Fruit fly (Drosophila melanogaster) whole organism, embryonic: ENCODE measurements around the gene TBC1d7.

ENCODE experiments used
- B-H2 ChIP-seq: fragments of 200-800 bp; sonication (Bioruptor generic); optimal IDR thresholded peaks from 2 replicates; lab custom pipeline; 2018; ENCODE audit warnings: missing biosample characterization, mild to moderate bottlenecking, missing genetic modification characterization
- CG10274 ChIP-seq: fragments of 200-800 bp; sonication (Bioruptor generic); optimal IDR thresholded peaks from 3 replicates; lab custom pipeline; 2017; ENCODE audit warnings: missing biosample characterization, mild to moderate bottlenecking, missing genetic modification characterization
- CG10654 ChIP-seq: fragments of 200-800 bp; sonication (Bioruptor generic); optimal IDR thresholded peaks from 2 replicates; lab custom pipeline; 2016; ENCODE audit warnings: missing biosample characterization, missing genetic modification characterization
- CG11093 ChIP-seq: fragments of 200-800 bp; sonication (Bioruptor generic); IDR thresholded peaks from 3 replicates; pipeline ENCODE4 v1.3.6; 2022; ENCODE audit warnings: missing biosample characterization, missing genetic modification characterization
- CG12219 ChIP-seq: fragments of 200-800 bp; sonication (Bioruptor generic); optimal IDR thresholded peaks from 3 replicates; lab custom pipeline; 2018; ENCODE audit warnings: missing biosample characterization, mild to moderate bottlenecking, missing genetic modification characterization
- CG13775 ChIP-seq: fragments of 200-800 bp; sonication (Bioruptor generic); optimal IDR thresholded peaks from 3 replicates; lab custom pipeline; 2017; ENCODE audit warnings: missing biosample characterization, mild to moderate bottlenecking, missing genetic modification characterization
- CG14860 ChIP-seq: fragments of 200-800 bp; sonication (Bioruptor generic); IDR thresholded peaks from 3 replicates; pipeline ENCODE4 v1.3.6; 2022; ENCODE audit warnings: missing biosample characterization, missing genetic modification characterization; ENCODE audit not compliant: partially characterized antibody
- CG1602 ChIP-seq: fragments of 200-800 bp; sonication (Bioruptor generic); optimal IDR thresholded peaks from 3 replicates; lab custom pipeline; 2016; ENCODE audit warnings: missing biosample characterization, missing genetic modification characterization
- CG17328 ChIP-seq: fragments of 200-800 bp; sonication (Bioruptor generic); IDR thresholded peaks from 2 replicates; pipeline ENCODE4 v1.3.6; 2022; ENCODE audit warnings: missing biosample characterization, missing genetic modification characterization
- CG17359 ChIP-seq: fragments of 200-800 bp; sonication (Bioruptor generic); optimal IDR thresholded peaks from 3 replicates; lab custom pipeline; 2018; ENCODE audit warnings: missing biosample characterization, mild to moderate bottlenecking, missing genetic modification characterization, moderate library complexity
- CG17385 ChIP-seq: fragments of 200-800 bp; sonication (Bioruptor generic); optimal IDR thresholded peaks from 3 replicates; lab custom pipeline; 2018; ENCODE audit warnings: missing biosample characterization, mild to moderate bottlenecking, missing genetic modification characterization
- CG18619 ChIP-seq: fragments of 200-800 bp; sonication (Bioruptor generic); optimal IDR thresholded peaks from 3 replicates; lab custom pipeline; 2017; ENCODE audit warnings: missing biosample characterization, mild to moderate bottlenecking, missing genetic modification characterization
- CG2129 ChIP-seq: fragments of 200-800 bp; sonication (Bioruptor generic); IDR thresholded peaks from 2 replicates; pipeline ENCODE4 v1.3.6; 2022; ENCODE audit warnings: missing biosample characterization, missing genetic modification characterization; ENCODE audit not compliant: partially characterized antibody
- CG32772 ChIP-seq: fragments of 200-800 bp; sonication (Bioruptor generic); IDR thresholded peaks from 2 replicates; pipeline ENCODE4 v1.3.6; 2022; ENCODE audit warnings: missing biosample characterization, missing genetic modification characterization
- CG33557 ChIP-seq: fragments of 200-800 bp; sonication (Bioruptor generic); optimal IDR thresholded peaks from 2 replicates; lab custom pipeline; 2019; ENCODE audit warnings: missing biosample characterization, mild to moderate bottlenecking, missing genetic modification characterization, moderate library complexity
- CG4328 ChIP-seq: fragments of 200-800 bp; sonication (Bioruptor generic); optimal IDR thresholded peaks from 3 replicates; lab custom pipeline; 2017; ENCODE audit warnings: missing biosample characterization, missing genetic modification reagents, missing genetic modification characterization
- CG6272 ChIP-seq: fragments of 200-800 bp; sonication (Bioruptor generic); IDR thresholded peaks from 2 replicates; pipeline ENCODE4 v1.3.6; 2022; ENCODE audit warnings: missing biosample characterization, missing genetic modification characterization
- CG6683 ChIP-seq: fragments of 200-800 bp; sonication (Bioruptor generic); optimal IDR thresholded peaks from 2 replicates; lab custom pipeline; 2017; ENCODE audit warnings: missing biosample characterization, mild to moderate bottlenecking, missing genetic modification characterization, missing genetic modification reagents
- CG7271 ChIP-seq: fragments of 200-800 bp; sonication (Bioruptor generic); optimal IDR thresholded peaks from 2 replicates; lab custom pipeline; 2018; ENCODE audit warnings: missing biosample characterization, mild to moderate bottlenecking, missing genetic modification characterization, moderate library complexity
- CG9932 ChIP-seq: fragments of 200-800 bp; sonication (Bioruptor generic); IDR thresholded peaks from 2 replicates; pipeline ENCODE4 v1.3.6; 2022; ENCODE audit warnings: missing biosample characterization, missing genetic modification characterization
- CoRest ChIP-seq: fragments of 200-800 bp; sonication (Bioruptor generic); optimal IDR thresholded peaks from 3 replicates; lab custom pipeline; 2018; ENCODE audit warnings: missing biosample characterization, mild to moderate bottlenecking, missing genetic modification characterization, moderate library complexity
- CrebB ChIP-seq: fragments of 200-800 bp; sonication (Bioruptor generic); optimal IDR thresholded peaks from 3 replicates; lab custom pipeline; 2018; ENCODE audit warnings: missing biosample characterization, mild to moderate bottlenecking, missing genetic modification characterization
- ERR ChIP-seq: fragments of 200-800 bp; sonication (Bioruptor generic); optimal IDR thresholded peaks from 2 replicates; lab custom pipeline; 2016; ENCODE audit warnings: missing biosample characterization, missing genetic modification characterization
- H2.0 ChIP-seq: fragments of 200-800 bp; sonication (Bioruptor generic); IDR thresholded peaks from 2 replicates; pipeline ENCODE4 v1.3.6; 2022; ENCODE audit warnings: missing biosample characterization, missing genetic modification characterization
- Hmr ChIP-seq: fragments of 200-800 bp; sonication (Bioruptor generic); optimal IDR thresholded peaks from 3 replicates; lab custom pipeline; 2017; ENCODE audit warnings: mild to moderate bottlenecking, missing biosample characterization, missing genetic modification reagents, missing genetic modification characterization
- Kr ChIP-seq: fragments of 200-800 bp; sonication (Bioruptor generic); optimal IDR thresholded peaks from 2 replicates; lab custom pipeline; 2017; ENCODE audit warnings: missing biosample characterization, mild to moderate bottlenecking, missing genetic modification characterization
- Lim3 ChIP-seq: fragments of 200-800 bp; sonication (Bioruptor generic); IDR thresholded peaks from 2 replicates; pipeline ENCODE4 v1.3.6; 2022; ENCODE audit warnings: missing biosample characterization, missing genetic modification characterization
- Neu2 ChIP-seq: fragments of 200-800 bp; sonication (Bioruptor generic); optimal IDR thresholded peaks from 3 replicates; lab custom pipeline; 2016; ENCODE audit warnings: missing biosample characterization, missing genetic modification characterization, borderline replicate concordance
- Opbp ChIP-seq: fragments of 200-800 bp; sonication (Bioruptor generic); IDR thresholded peaks from 3 replicates; pipeline ENCODE4 v1.3.6; 2022; ENCODE audit warnings: missing biosample characterization, missing genetic modification characterization; ENCODE audit not compliant: partially characterized antibody
- PHDP ChIP-seq: fragments of 200-800 bp; sonication (Bioruptor generic); optimal IDR thresholded peaks from 3 replicates; lab custom pipeline; 2018; ENCODE audit warnings: missing biosample characterization, mild to moderate bottlenecking, missing genetic modification characterization, moderate library complexity
- Rx ChIP-seq: fragments of 200-800 bp; sonication (Bioruptor generic); IDR thresholded peaks from 2 replicates; pipeline ENCODE4 v1.3.6; 2022; ENCODE audit warnings: missing biosample characterization, missing genetic modification characterization
- bbx ChIP-seq: fragments of 200-800 bp; sonication (Bioruptor generic); IDR thresholded peaks from 2 replicates; pipeline ENCODE4 v1.3.6; 2022; ENCODE audit warnings: missing biosample characterization, missing genetic modification characterization; ENCODE audit not compliant: partially characterized antibody
- br ChIP-seq: fragments of >200 bp; optimal IDR thresholded peaks from 2 replicates; lab custom pipeline; 2017
- cad ChIP-seq: fragments of >200 bp; optimal IDR thresholded peaks from 2 replicates; lab custom pipeline; 2017; ENCODE audit warnings: missing biosample characterization, missing genetic modification characterization
- chn ChIP-seq: fragments of 200-800 bp; sonication (Bioruptor generic); optimal IDR thresholded peaks from 2 replicates; lab custom pipeline; 2016; ENCODE audit warnings: missing biosample characterization, missing genetic modification characterization
- gcm ChIP-seq: fragments of 200-800 bp; sonication (Bioruptor generic); optimal IDR thresholded peaks from 2 replicates; lab custom pipeline; 2019; ENCODE audit warnings: missing biosample characterization, mild to moderate bottlenecking, missing genetic modification characterization, moderate library complexity
- gsb ChIP-seq: fragments of 200-800 bp; sonication (Bioruptor generic); IDR thresholded peaks from 2 replicates; pipeline ENCODE4 v1.3.6; 2022; ENCODE audit warnings: missing biosample characterization, missing genetic modification characterization
- ham ChIP-seq: fragments of 200-800 bp; sonication (Bioruptor generic); IDR thresholded peaks from 2 replicates; pipeline ENCODE4 v1.3.6; 2022; ENCODE audit warnings: missing biosample characterization, missing genetic modification characterization
- hb ChIP-seq: fragments of 200-800 bp; sonication (Bioruptor generic); IDR thresholded peaks from 3 replicates; pipeline ENCODE4 v1.3.6; 2022; ENCODE audit warnings: missing biosample characterization, missing genetic modification characterization; ENCODE audit not compliant: partially characterized antibody
- hth ChIP-seq: fragments of >200 bp; optimal IDR thresholded peaks from 2 replicates; lab custom pipeline; 2017; ENCODE audit warnings: inconsistent platforms
- inv ChIP-seq: fragments of 200-800 bp; sonication (Bioruptor generic); IDR thresholded peaks from 2 replicates; pipeline ENCODE4 v1.3.6; 2022; ENCODE audit warnings: missing biosample characterization, missing genetic modification characterization; ENCODE audit not compliant: partially characterized antibody
- luna ChIP-seq: fragments of 200-800 bp; sonication (Bioruptor generic); optimal IDR thresholded peaks from 2 replicates; lab custom pipeline; 2016; ENCODE audit warnings: missing biosample characterization, missing genetic modification characterization
- org-1 ChIP-seq: fragments of 200-800 bp; sonication (Bioruptor generic); optimal IDR thresholded peaks from 2 replicates; lab custom pipeline; 2017; ENCODE audit warnings: missing biosample characterization, missing genetic modification characterization
- sens-2 ChIP-seq: fragments of 200-800 bp; sonication (Bioruptor generic); IDR thresholded peaks from 2 replicates; pipeline ENCODE4 v1.3.6; 2022; ENCODE audit warnings: missing biosample characterization, missing genetic modification characterization
- sima ChIP-seq: fragments of 200-800 bp; sonication (Bioruptor generic); optimal IDR thresholded peaks from 2 replicates; lab custom pipeline; 2016; ENCODE audit warnings: missing biosample characterization, missing genetic modification characterization
- sqz ChIP-seq: fragments of 200-800 bp; sonication (Bioruptor generic); optimal IDR thresholded peaks from 3 replicates; lab custom pipeline; 2018; ENCODE audit warnings: missing biosample characterization, mild to moderate bottlenecking, missing genetic modification characterization
- tgo ChIP-seq: fragments of 200-800 bp; sonication (Bioruptor generic); IDR thresholded peaks from 3 replicates; pipeline ENCODE4 v1.3.6; 2022; ENCODE audit warnings: missing biosample characterization, missing genetic modification characterization
- toy ChIP-seq: fragments of 200-800 bp; sonication (Bioruptor generic); IDR thresholded peaks from 2 replicates; pipeline ENCODE4 v1.3.6; 2022; ENCODE audit warnings: missing biosample characterization, missing genetic modification characterization
- ttk ChIP-seq: fragments of 200-800 bp; sonication (Bioruptor generic); IDR thresholded peaks from 2 replicates; pipeline ENCODE4 v2.1.2; 2022; ENCODE audit warnings: missing biosample characterization, missing genetic modification characterization
- vfl ChIP-seq: fragments of 200-800 bp; sonication (Bioruptor generic); optimal IDR thresholded peaks from 2 replicates; lab custom pipeline; 2016; ENCODE audit warnings: missing biosample characterization, missing genetic modification characterization
- vvl ChIP-seq: fragments of 200-800 bp; sonication (Bioruptor generic); IDR thresholded peaks from 2 replicates; pipeline ENCODE4 v1.3.6; 2022; ENCODE audit warnings: missing biosample characterization, missing genetic modification characterization

The TBC1d7 gene

DNA sequence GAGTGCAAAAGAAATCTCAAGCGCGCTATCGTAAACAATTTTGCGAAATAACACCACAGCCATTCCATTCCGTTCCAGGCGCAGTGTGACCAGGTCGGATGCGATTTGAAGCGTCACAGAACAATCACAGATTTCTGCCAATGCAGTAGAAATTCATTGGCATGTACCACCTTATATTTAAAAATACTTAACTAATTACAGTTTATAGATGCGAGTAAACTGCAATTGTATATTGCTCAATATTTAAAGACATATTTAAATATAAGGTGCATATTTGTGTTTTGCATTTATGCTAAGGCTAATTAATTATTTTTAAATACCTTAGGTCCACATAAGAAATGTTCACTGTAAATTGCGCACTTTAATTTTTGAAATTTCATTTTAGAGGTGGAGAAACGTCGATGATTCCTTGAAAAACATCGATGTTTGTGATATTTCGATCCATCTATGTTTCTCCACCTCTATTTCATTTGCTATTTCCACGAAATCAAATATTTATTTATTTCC, 31.9 kb downstream of the TBC1d7 start, which contains the start of the genes SMC6 and CG6204 (continued):
- TF ChIP-seq CG13775 (GFP tag; lab: Kevin White, UChicago) = peak; percentile 93
- peak; percentile 88 for TF ChIP-seq CG4328
- peak; percentile 74 for TF ChIP-seq sima
- TF ChIP-seq org-1 = peak; percentile 88
- TF ChIP-seq CG9932 = peak; percentile 97
- TF ChIP-seq ham (GFP tag; lab: Robert Waterston, UW) = peak; percentile 85
- peak; percentile 95 for TF ChIP-seq tgo (GFP tag; lab: Robert Waterston, UW)
- TF ChIP-seq ERR = peak; percentile 64
- peak; percentile 26 for TF ChIP-seq Neu2 (GFP tag; lab: Kevin White, UChicago)
- TF ChIP-seq CG17385 (GFP tag; lab: Kevin White, UChicago) = peak; percentile 90
- TF ChIP-seq gcm (GFP tag; lab: Kevin White, UChicago) = peak; percentile 92
- peak; percentile 87 for TF ChIP-seq CG33557
- TF ChIP-seq gsb (GFP tag; lab: Robert Waterston, UW) = peak; percentile 85
- TF ChIP-seq B-H2 (GFP tag; lab: Kevin White, UChicago) = peak; percentile 95
- TF ChIP-seq ttk = peak; percentile 89
- TF ChIP-seq Hmr (GFP tag; lab: Kevin White, UChicago) = peak; percentile 94
- TF ChIP-seq H2.0 (GFP tag; lab: Robert Waterston, UW) = peak; percentile 95
- TF ChIP-seq CG14860 (GFP tag; lab: Robert Waterston, UW) = no peak
- TF ChIP-seq inv (GFP tag; lab: Robert Waterston, UW) = peak; percentile 51; the same call in 1 of the 2 replicates
- TF ChIP-seq CG6272 (GFP tag; lab: Robert Waterston, UW) = peak; percentile 94
- peak; percentile 93 for TF ChIP-seq CG1602 (GFP tag; lab: Kevin White, UChicago)
- TF ChIP-seq CG11093 = peak; percentile 88
- peak; percentile 90 for TF ChIP-seq CrebB (tag; lab: Kevin White, UChicago)
- peak; percentile 75 for TF ChIP-seq CG10274 (GFP tag; lab: Kevin White, UChicago)
- TF ChIP-seq CG12219 = peak; percentile 87
- no peak for TF ChIP-seq hb (GFP tag; lab: Robert Waterston, UW)
- TF ChIP-seq vvl = peak; percentile 97
- TF ChIP-seq hth (lab: Kevin White, UChicago) = no peak
- TF ChIP-seq Rx = peak; percentile 89
- peak; percentile 60 for TF ChIP-seq Lim3 (GFP tag; lab: Robert Waterston, UW)
- peak; percentile 76 for TF ChIP-seq CG6683 (GFP tag; lab: Kevin White, UChicago)
- no peak for TF ChIP-seq Kr
- TF ChIP-seq CoRest (tag; lab: Kevin White, UChicago) = peak; percentile 98
- TF ChIP-seq bbx (GFP tag; lab: Robert Waterston, UW) = peak; percentile 44
- no peak for TF ChIP-seq CG2129 (GFP tag; lab: Robert Waterston, UW)
- TF ChIP-seq br (lab: Kevin White, UChicago) = no peak
- peak; percentile 76 for TF ChIP-seq chn (GFP tag; lab: Kevin White, UChicago)
- peak; percentile 96 for TF ChIP-seq PHDP (tag; lab: Kevin White, UChicago)
- peak; percentile 53 for TF ChIP-seq luna
- TF ChIP-seq CG17359 (tag; lab: Kevin White, UChicago) = peak; percentile 95
- TF ChIP-seq sqz (GFP tag; lab: Kevin White, UChicago) = peak; percentile 84
- peak; percentile 84 for TF ChIP-seq CG7271 (tag; lab: Kevin White, UChicago)
- TF ChIP-seq vfl (GFP tag; lab: Kevin White, UChicago) = peak; percentile 80
- peak; percentile 95 for TF ChIP-seq CG32772 (GFP tag; lab: Robert Waterston, UW)
- TF ChIP-seq Opbp (GFP tag; lab: Robert Waterston, UW) = no peak
- TF ChIP-seq CG10654 (GFP tag; lab: Kevin White, UChicago) = peak; percentile 88
- TF ChIP-seq cad (GFP tag; lab: Kevin White, UChicago) = no peak
- TF ChIP-seq sens-2 (GFP tag; lab: Robert Waterston, UW) = peak; percentile 85
- TF ChIP-seq CG17328 = peak; percentile 92
- TF ChIP-seq toy (GFP tag; lab: Robert Waterston, UW) = peak; percentile 87
- TF ChIP-seq CG18619 (GFP tag; lab: Kevin White, UChicago) = peak; percentile 92
